Worm (Caenorhabditis elegans): ENCODE measurements around the gene srw-55.

The srw-55 gene

ce11 chrV:15921102-15921501 is 19.1 kb downstream of the srw-55 start, which contains the start of gene cdr-1:
Gene cdr-1 (plus strand): TSS chrV:15921309.
- TF ChIP-seq M03D4.4 (tag; optimal IDR thresholded peaks at IDR 0.05) (no peak), drap-1 (GFP tag; optimal IDR thresholded peaks at IDR 0.05) (no peak), sem-2 (GFP tag; optimal IDR thresholded peaks at IDR 0.05) (no peak), nhr-12 (tag; optimal IDR thresholded peaks at IDR 0.05) (no peak), ceh-39 (tag; optimal IDR thresholded peaks at IDR 0.05) (no peak), unc-120 (tag; optimal IDR thresholded peaks at IDR 0.05; ENCODE audit: poor library complexity, severe bottlenecking) (no peak), ham-2 (GFP tag; optimal IDR thresholded peaks at IDR 0.05) (no peak), flh-1 (GFP tag; optimal IDR thresholded peaks at IDR 0.05) (no peak), elt-3 (tag; optimal IDR thresholded peaks at IDR 0.05) (no peak)

DNA sequence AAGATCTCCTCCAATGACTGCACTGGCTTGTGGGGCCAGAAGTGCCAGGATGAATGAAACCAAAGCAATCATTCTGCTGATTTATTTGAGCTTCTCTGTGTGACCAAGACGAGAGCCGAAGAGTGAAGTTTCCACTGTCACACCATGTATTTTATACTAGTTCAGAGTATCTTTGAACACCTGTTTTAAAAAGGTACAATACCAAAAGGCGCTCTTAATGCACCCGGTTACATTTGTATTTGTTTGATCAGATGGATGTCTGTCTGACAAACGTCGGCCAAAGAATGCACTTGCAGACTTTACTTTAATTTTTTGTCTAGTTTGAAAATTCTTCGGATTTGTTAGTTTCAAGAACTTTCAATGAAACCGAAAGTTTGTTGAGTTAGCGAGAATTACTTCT is 19.9 kb downstream of the srw-55 start, which contains the start of gene F35E8.10:
Gene F35E8.10, minus strand, starts transcription at position 101 of the 400 bp plus-strand sequence.
- TF ChIP-seq cnd-1 (tag; optimal IDR thresholded peaks at IDR 0.05) = no peak
- no peak for TF ChIP-seq nhr-28 (tag; optimal IDR thresholded peaks at IDR 0.05)
- no peak for TF ChIP-seq lin-32 (GFP tag; optimal IDR thresholded peaks at IDR 0.05)
- no peak for TF ChIP-seq flh-1 (GFP tag; optimal IDR thresholded peaks at IDR 0.05)
- TF ChIP-seq nhr-76 (tag; optimal IDR thresholded peaks at IDR 0.05) = no peak
- TF ChIP-seq ceh-39 (tag; optimal IDR thresholded peaks at IDR 0.05) = no peak
- TF ChIP-seq hlh-1 (tag; optimal IDR thresholded peaks at IDR 0.05) = no peak
- TF ChIP-seq sem-2 (GFP tag; optimal IDR thresholded peaks at IDR 0.05) = no peak
- no peak for TF ChIP-seq bed-3 (GFP tag; optimal IDR thresholded peaks at IDR 0.05)
- TF ChIP-seq unc-120 (tag; optimal IDR thresholded peaks at IDR 0.05; ENCODE audit: poor library complexity, severe bottlenecking) = no peak
- TF ChIP-seq elt-3 (tag; optimal IDR thresholded peaks at IDR 0.05) = no peak
- TF ChIP-seq mls-2 (tag; optimal IDR thresholded peaks at IDR 0.05) = no peak
- no peak for TF ChIP-seq nhr-237 (tag; optimal IDR thresholded peaks at IDR 0.05)
- no peak for TF ChIP-seq unc-62 (GFP tag; optimal IDR thresholded peaks at IDR 0.05)
- no peak for TF ChIP-seq lin-13 (tag; optimal IDR thresholded peaks at IDR 0.05)
- TF ChIP-seq lsy-2 (tag; optimal IDR thresholded peaks at IDR 0.05) = no peak
- no peak for TF ChIP-seq mep-1 (tag; optimal IDR thresholded peaks at IDR 0.05)
- no peak for TF ChIP-seq pha-4 (tag; optimal IDR thresholded peaks at IDR 0.05)
- TF ChIP-seq elt-1 (tag; optimal IDR thresholded peaks at IDR 0.05; ENCODE audit: borderline replicate concordance, insufficient read depth) = no peak

- TF ChIP-seq nhr-237 (tag; optimal IDR thresholded peaks at IDR 0.05) (no peak), lin-32 (GFP tag; optimal IDR thresholded peaks at IDR 0.05) (no peak), unc-39 (tag; optimal IDR thresholded peaks at IDR 0.05) (no peak), lin-13 (tag; optimal IDR thresholded peaks at IDR 0.05) (no peak), unc-120 (tag; optimal IDR thresholded peaks at IDR 0.05; ENCODE audit: poor library complexity, severe bottlenecking) (no peak)
These were observed 22.7 kb downstream of the srw-55 start, which contains the start of gene F35E8.9 for ce11 chrV:15917458-15917857. Gene F35E8.9 (minus strand): TSS chrV:15917558.

ce11 chrV:15915919-15916318 is 24.2 kb downstream of the srw-55 start, which contains the start of gene gst-38:
Gene gst-38 (minus strand): TSS chrV:15916070.
- TF ChIP-seq nhr-28 (tag; optimal IDR thresholded peaks at IDR 0.05) = no peak
- TF ChIP-seq ces-1 (GFP tag; optimal IDR thresholded peaks at IDR 0.05) = no peak
- no peak for TF ChIP-seq bed-3 (GFP tag; optimal IDR thresholded peaks at IDR 0.05)
- no peak for TF ChIP-seq M03D4.4 (tag; optimal IDR thresholded peaks at IDR 0.05)
- TF ChIP-seq ceh-43 (GFP tag; optimal IDR thresholded peaks at IDR 0.05) = no peak
- no peak for TF ChIP-seq lin-13 (tag; optimal IDR thresholded peaks at IDR 0.05)
- TF ChIP-seq elt-1 (tag; optimal IDR thresholded peaks at IDR 0.05; ENCODE audit: borderline replicate concordance, insufficient read depth) = no peak
- TF ChIP-seq lin-32 (GFP tag; optimal IDR thresholded peaks at IDR 0.05) = no peak
- no peak for TF ChIP-seq ham-2 (GFP tag; optimal IDR thresholded peaks at IDR 0.05)
- no peak for TF ChIP-seq drap-1 (GFP tag; optimal IDR thresholded peaks at IDR 0.05)

- TF ChIP-seq drap-1 (GFP tag; optimal IDR thresholded peaks at IDR 0.05) = no peak
- no peak for TF ChIP-seq nhr-237 (tag; optimal IDR thresholded peaks at IDR 0.05)
- TF ChIP-seq lin-13 (tag; optimal IDR thresholded peaks at IDR 0.05) = no peak
- no peak for TF ChIP-seq lin-32 (GFP tag; optimal IDR thresholded peaks at IDR 0.05)
- no peak for TF ChIP-seq nhr-12 (tag; optimal IDR thresholded peaks at IDR 0.05)
- TF ChIP-seq sptf-1 (tag; optimal IDR thresholded peaks at IDR 0.05) = no peak
- TF ChIP-seq pha-4 (tag; optimal IDR thresholded peaks at IDR 0.05) = no peak
- no peak for TF ChIP-seq ces-1 (GFP tag; optimal IDR thresholded peaks at IDR 0.05)
- TF ChIP-seq tbx-8 (GFP tag; optimal IDR thresholded peaks at IDR 0.05) = no peak
- no peak for TF ChIP-seq mab-5 (tag; optimal IDR thresholded peaks at IDR 0.05)
- no peak for TF ChIP-seq elt-3 (tag; optimal IDR thresholded peaks at IDR 0.05)
- no peak for TF ChIP-seq bed-3 (GFP tag; optimal IDR thresholded peaks at IDR 0.05)
- no peak for TF ChIP-seq ham-2 (GFP tag; optimal IDR thresholded peaks at IDR 0.05)
- TF ChIP-seq ceh-39 (tag; optimal IDR thresholded peaks at IDR 0.05) = no peak
- TF ChIP-seq nhr-28 (tag; optimal IDR thresholded peaks at IDR 0.05) = no peak
- TF ChIP-seq unc-39 (tag; optimal IDR thresholded peaks at IDR 0.05) = no peak
- TF ChIP-seq blmp-1 (tag; optimal IDR thresholded peaks at IDR 0.05) = no peak
- no peak for TF ChIP-seq lsy-2 (tag; optimal IDR thresholded peaks at IDR 0.05)
- no peak for TF ChIP-seq unc-62 (GFP tag; optimal IDR thresholded peaks at IDR 0.05)
- TF ChIP-seq nhr-76 (tag; optimal IDR thresholded peaks at IDR 0.05) = no peak
These were observed 24.8 kb downstream of the srw-55 start for ce11 chrV:15915307-15915706.
